Worm (Caenorhabditis elegans) whole organism, L3 larva: ENCODE measurements around the gene osm-11.

Source experiments
- R02D3.7 ChIP-seq: fragments of 150-350 bp; optimal IDR thresholded peaks from 2 replicates; lab custom pipeline; 2014; ENCODE audit warnings: missing biosample characterization, missing genetic modification characterization
- ZK546.5 ChIP-seq: sonication (generic microtip); optimal IDR thresholded peaks from 2 replicates; lab custom pipeline; 2017; ENCODE audit warnings: missing biosample characterization, missing genetic modification characterization
- ama-1 ChIP-seq: fragments of 150-350 bp; optimal IDR thresholded peaks from 2 replicates; lab custom pipeline; 2018
- ceh-9 ChIP-seq: sonication (generic microtip); optimal IDR thresholded peaks from 2 replicates; lab custom pipeline; 2018; ENCODE audit warnings: missing biosample characterization, missing genetic modification characterization
- daf-12 ChIP-seq: fragments of 150-350 bp; optimal IDR thresholded peaks from 2 replicates; lab custom pipeline; 2014; ENCODE audit warnings: missing biosample characterization, missing genetic modification reagents, missing genetic modification characterization
- egl-27 ChIP-seq: sonication (generic microtip); optimal IDR thresholded peaks from 4 replicates; lab custom pipeline; 2017; ENCODE audit warnings: missing biosample characterization, missing genetic modification reagents, missing genetic modification characterization
- egl-5 ChIP-seq: fragments of 150-350 bp; optimal IDR thresholded peaks from 2 replicates; lab custom pipeline; 2017; ENCODE audit warnings: missing biosample characterization, missing genetic modification reagents, missing genetic modification characterization, inconsistent platforms
- elt-1 ChIP-seq: fragments of 150-350 bp; optimal IDR thresholded peaks from 2 replicates; lab custom pipeline; 2014; ENCODE audit warnings: missing biosample characterization, missing genetic modification characterization
- elt-2 ChIP-seq: sonication (generic microtip); optimal IDR thresholded peaks from 2 replicates; lab custom pipeline; 2016; ENCODE audit warnings: missing genetic modification reagents, mild to moderate bottlenecking, missing genetic modification characterization, missing compliant biosample characterization
- eor-1 ChIP-seq, 2 experiments: fragments of 150-350 bp; optimal IDR thresholded peaks; 2 replicates each; lab custom pipeline; 2014 to 2018; ENCODE audit warnings: missing biosample characterization in 2 of 2, missing genetic modification characterization in 2 of 2
- fkh-10 ChIP-seq: sonication (generic microtip); optimal IDR thresholded peaks from 2 replicates; lab custom pipeline; 2017; ENCODE audit warnings: missing biosample characterization, missing genetic modification reagents, missing genetic modification characterization
- fkh-2 ChIP-seq: fragments of 150-350 bp; optimal IDR thresholded peaks from 2 replicates; lab custom pipeline; 2014; ENCODE audit warnings: missing biosample characterization, missing genetic modification reagents, missing genetic modification characterization
- fos-1 ChIP-seq: fragments of 150-350 bp; optimal IDR thresholded peaks from 2 replicates; lab custom pipeline; 2014; ENCODE audit warnings: missing biosample characterization, missing genetic modification characterization
- hmg-11 ChIP-seq: sonication (generic microtip); optimal IDR thresholded peaks from 2 replicates; lab custom pipeline; 2016; ENCODE audit warnings: missing genetic modification characterization, missing compliant biosample characterization
- jun-1 ChIP-seq: fragments of 150-350 bp; optimal IDR thresholded peaks from 2 replicates; lab custom pipeline; 2014; ENCODE audit warnings: missing biosample characterization, missing genetic modification reagents, missing genetic modification characterization
- lin-15B ChIP-seq: fragments of 150-350 bp; optimal IDR thresholded peaks from 2 replicates; lab custom pipeline; 2014; ENCODE audit warnings: missing biosample characterization, missing genetic modification characterization
- lsy-12 ChIP-seq: sonication (generic microtip); optimal IDR thresholded peaks from 2 replicates; lab custom pipeline; 2016; ENCODE audit warnings: mild to moderate bottlenecking, missing genetic modification characterization, missing compliant biosample characterization
- mdl-1 ChIP-seq: fragments of 150-350 bp; optimal IDR thresholded peaks from 2 replicates; lab custom pipeline; 2014; ENCODE audit warnings: missing biosample characterization, missing genetic modification characterization
- mml-1 ChIP-seq: fragments of 150-350 bp; sonication (generic microtip); optimal IDR thresholded peaks from 3 replicates; lab custom pipeline; 2014; ENCODE audit warnings: missing biosample characterization, missing genetic modification characterization
- nfya-1 ChIP-seq: sonication (generic microtip); optimal IDR thresholded peaks from 2 replicates; lab custom pipeline; 2017; ENCODE audit warnings: missing genetic modification characterization, mild to moderate bottlenecking, missing compliant biosample characterization, antibody characterized with exemption, moderate library complexity; ENCODE audit not compliant: insufficient read depth
- nhr-11 ChIP-seq: fragments of 150-350 bp; optimal IDR thresholded peaks from 2 replicates; lab custom pipeline; 2014; ENCODE audit warnings: missing biosample characterization, missing genetic modification characterization
- nhr-12 ChIP-seq: fragments of 150-350 bp; optimal IDR thresholded peaks from 2 replicates; lab custom pipeline; 2014; ENCODE audit warnings: missing biosample characterization, missing genetic modification characterization
- nhr-23 ChIP-seq: fragments of 150-350 bp; optimal IDR thresholded peaks from 2 replicates; lab custom pipeline; 2014; ENCODE audit warnings: missing biosample characterization, missing genetic modification reagents, missing genetic modification characterization
- nhr-25 ChIP-seq: sonication (generic microtip); optimal IDR thresholded peaks from 2 replicates; lab custom pipeline; 2017; ENCODE audit warnings: missing biosample characterization, missing genetic modification characterization
- nhr-28 ChIP-seq: fragments of 150-350 bp; optimal IDR thresholded peaks from 2 replicates; lab custom pipeline; 2014; ENCODE audit warnings: missing biosample characterization, missing genetic modification characterization
- nhr-67 ChIP-seq: fragments of 150-350 bp; optimal IDR thresholded peaks from 2 replicates; lab custom pipeline; 2014; ENCODE audit warnings: missing biosample characterization, missing genetic modification characterization
- nhr-76 ChIP-seq: fragments of 150-350 bp; sonication (generic microtip); optimal IDR thresholded peaks from 5 replicates; lab custom pipeline; 2014; ENCODE audit warnings: missing biosample characterization, missing genetic modification characterization
- nhr-77 ChIP-seq: fragments of 150-350 bp; optimal IDR thresholded peaks from 2 replicates; lab custom pipeline; 2014; ENCODE audit warnings: missing biosample characterization, missing genetic modification characterization
- pha-4 ChIP-seq: fragments of 150-350 bp; optimal IDR thresholded peaks from 2 replicates; lab custom pipeline; 2014; ENCODE audit warnings: missing biosample characterization, missing genetic modification reagents, missing genetic modification characterization
- pqm-1 ChIP-seq: fragments of 150-350 bp; optimal IDR thresholded peaks from 2 replicates; lab custom pipeline; 2017; ENCODE audit warnings: missing biosample characterization, missing genetic modification characterization, inconsistent platforms
- sea-2 ChIP-seq: fragments of 150-350 bp; sonication (generic microtip); optimal IDR thresholded peaks from 4 replicates; lab custom pipeline; 2014; ENCODE audit warnings: missing biosample characterization, missing genetic modification reagents, missing genetic modification characterization
- tbx-2 ChIP-seq: sonication (generic microtip); optimal IDR thresholded peaks from 2 replicates; lab custom pipeline; 2016; ENCODE audit warnings: mild to moderate bottlenecking, missing genetic modification characterization, missing compliant biosample characterization
- unc-39 ChIP-seq: sonication (generic microtip); optimal IDR thresholded peaks from 4 replicates; lab custom pipeline; 2017; ENCODE audit warnings: missing biosample characterization, missing genetic modification characterization
- unc-62 ChIP-seq: fragments of 150-350 bp; sonication (generic microtip); optimal IDR thresholded peaks from 4 replicates; lab custom pipeline; 2014; ENCODE audit warnings: missing biosample characterization, missing genetic modification reagents, missing genetic modification characterization
- ztf-11 ChIP-seq: fragments of 150-350 bp; optimal IDR thresholded peaks from 2 replicates; lab custom pipeline; 2014; ENCODE audit warnings: missing biosample characterization, missing genetic modification characterization

Gene osm-11

ce11 chrX:17417505-17418004 is 3.8 kb downstream of the osm-11 start:
- TF ChIP-seq nfya-1 (no peak), mdl-1 (tag; lab: Kevin White, UChicago) (no peak), nhr-25 (tag; lab: Kevin White, UChicago) (peak; percentile 2), fkh-2 (tag; lab: Kevin White, UChicago) (no peak), jun-1 (tag; lab: Kevin White, UChicago) (no peak), nhr-28 (no peak), mml-1 (tag; lab: Kevin White, UChicago) (no peak), ama-1 (no peak)

ce11 chrX:17413868-17414267 is 7.5 kb downstream of the osm-11 start, which contains the start of gene crb-1:
Gene crb-1, minus strand, starts transcription at chrX:17414014.
- TF ChIP-seq nhr-25 (tag; lab: Kevin White, UChicago) (no peak), lin-15B (tag; lab: Kevin White, UChicago) (no peak), egl-27 (tag; lab: Kevin White, UChicago) (no peak), nhr-12 (tag; lab: Kevin White, UChicago) (no peak), fkh-2 (tag; lab: Kevin White, UChicago) (no peak), nhr-67 (tag; lab: Kevin White, UChicago) (no peak), elt-1 (tag; lab: Kevin White, UChicago) (no peak), ZK546.5 (tag; lab: Kevin White, UChicago) (no peak), pqm-1 (tag; lab: Kevin White, UChicago) (no peak), egl-5 (tag; lab: Kevin White, UChicago) (no peak), lsy-12 (tag; lab: Kevin White, UChicago) (no peak), nhr-76 (no peak), unc-62 (no peak), tbx-2 (no peak), nhr-23 (no peak)

- TF ChIP-seq nhr-12 (tag; lab: Kevin White, UChicago), result no peak
- no peak for TF ChIP-seq nhr-25 (tag; lab: Kevin White, UChicago)
- TF ChIP-seq fos-1, result no peak
- TF ChIP-seq fkh-10, result no peak
- TF ChIP-seq ztf-11 (tag; lab: Kevin White, UChicago), result no peak
- no peak for TF ChIP-seq unc-39 (tag; lab: Kevin White, UChicago)
- TF ChIP-seq nhr-28, result no peak
- TF ChIP-seq nhr-11, result no peak
Observed at ce11 chrX:17412642-17413041, 8.7 kb downstream of the osm-11 start.

- TF ChIP-seq pha-4 (tag; lab: Kevin White, UChicago) (peak; percentile 57), lin-15B (tag; lab: Kevin White, UChicago) (no peak), nhr-77 (no peak), daf-12 (tag; lab: Kevin White, UChicago) (no peak), jun-1 (tag; lab: Kevin White, UChicago) (no peak), R02D3.7 (tag; lab: Kevin White, UChicago) (peak; percentile 83)
Observed at ce11 chrX:17408855-17409254, 12.5 kb downstream of the osm-11 start.

- TF ChIP-seq nfya-1 (no peak), ceh-9 (tag; lab: Kevin White, UChicago) (no peak), daf-12 (tag; lab: Kevin White, UChicago) (no peak), egl-27 (tag; lab: Kevin White, UChicago) (no peak), eor-1 (tag; optimal IDR thresholded peaks at IDR 0.05; lab: Kevin White, UChicago) (no peak), ZK546.5 (tag; lab: Kevin White, UChicago) (no peak), hmg-11 (tag; lab: Kevin White, UChicago) (no peak)
Observed at ce11 chrX:17403058-17403457, 18.3 kb downstream of the osm-11 start.

- TF ChIP-seq unc-62, result no peak
- no peak for TF ChIP-seq nhr-76
- no peak for TF ChIP-seq elt-2 (tag; lab: Kevin White, UChicago)
- TF ChIP-seq sea-2 (GFP tag; lab: Kevin White, UChicago), result no peak
- TF ChIP-seq, all 47 proteins: peak for 0
Observed at ce11 chrX:17401264-17401663, 20.1 kb downstream of the osm-11 start, which contains the start of gene F11C7.6. Gene F11C7.6, plus strand, starts transcription at chrX:17401564.
